Worm (Caenorhabditis elegans): Measurements from ENCODE around the gene F13B6.3.

The F13B6.3 gene

DNA sequence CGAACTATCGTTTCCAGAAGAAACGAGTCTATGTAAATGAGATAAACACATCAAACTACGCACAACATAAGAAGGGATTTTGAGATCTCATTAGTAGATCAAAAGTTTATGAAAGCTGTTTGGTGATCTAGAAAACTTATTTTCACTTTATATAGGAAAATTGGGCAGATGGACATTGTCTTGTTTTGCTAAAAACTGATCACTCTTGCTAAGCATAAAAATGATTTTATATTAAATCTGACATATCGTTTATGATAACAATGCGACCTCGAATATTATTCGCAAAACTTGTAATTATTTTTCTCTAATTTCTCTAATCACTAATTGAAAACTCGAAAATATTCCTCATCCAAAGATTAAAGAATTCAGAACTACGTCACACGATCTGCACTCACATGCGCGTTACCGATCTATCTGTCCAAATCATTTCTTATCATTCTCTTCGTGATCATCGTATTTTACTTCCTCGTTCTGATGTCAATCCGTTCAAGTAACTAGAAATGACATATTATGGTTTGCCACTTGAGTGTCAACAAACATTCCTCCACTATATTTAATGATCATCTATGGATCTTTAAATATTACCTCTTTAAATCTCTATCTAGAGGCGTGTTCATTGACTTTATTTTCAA lies 4.1 kb upstream of the F13B6.3 start, which contains the start of gene F55G1.7:
Gene F55G1.7, minus strand, starts transcription at position 51 of the 632 bp plus-strand sequence.
- TF ChIP-seq unc-3 (GFP tag; conservative IDR thresholded peaks at IDR 0.05) = no peak
- no peak for TF ChIP-seq unc-3 (tag; optimal IDR thresholded peaks at IDR 0.05)
- no peak for TF ChIP-seq npax-4 (tag; optimal IDR thresholded peaks at IDR 0.05)
- TF ChIP-seq elt-4 (tag; optimal IDR thresholded peaks at IDR 0.05) = no peak
- TF ChIP-seq ahr-1 (tag; optimal IDR thresholded peaks at IDR 0.05) = no peak
- no peak for TF ChIP-seq elt-2 (tag; optimal IDR thresholded peaks at IDR 0.05)
- TF ChIP-seq eyg-1 (tag; optimal IDR thresholded peaks at IDR 0.05) = no peak
- TF ChIP-seq pqm-1 (tag; optimal IDR thresholded peaks at IDR 0.05) = no peak
- no peak for TF ChIP-seq ceh-31 (tag; optimal IDR thresholded peaks at IDR 0.05)
- TF ChIP-seq ref-2 (tag; optimal IDR thresholded peaks at IDR 0.05) = no peak
- TF ChIP-seq hlh-15 (tag; optimal IDR thresholded peaks at IDR 0.05) = no peak
- no peak for TF ChIP-seq ttx-3 (tag; optimal IDR thresholded peaks at IDR 0.05)
- TF ChIP-seq ceh-22 (tag; optimal IDR thresholded peaks at IDR 0.05) = no peak
- TF ChIP-seq ceh-30 (tag; optimal IDR thresholded peaks at IDR 0.05) = no peak

DNA sequence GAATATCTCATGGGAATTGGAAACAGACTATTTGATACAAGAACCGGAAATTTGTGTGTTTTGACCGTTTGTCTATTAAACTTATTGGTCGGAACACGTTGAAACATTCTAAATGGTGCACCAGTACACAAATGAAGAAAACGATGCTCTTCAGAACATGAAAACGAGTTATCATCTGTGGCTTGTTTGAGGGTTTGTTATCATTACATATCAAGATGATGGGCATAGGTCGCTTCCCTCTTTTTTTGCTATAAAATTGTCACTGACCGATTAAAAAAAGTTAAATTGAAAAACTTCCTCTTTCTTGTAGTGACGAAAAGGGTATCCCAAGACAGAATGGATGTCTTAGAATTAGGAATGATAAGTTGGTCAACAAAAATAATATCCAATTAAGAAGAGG lies 2.9 kb upstream of the F13B6.3 start:
- TF ChIP-seq pag-3 (tag; optimal IDR thresholded peaks at IDR 0.05; ENCODE audit: borderline replicate concordance) = no peak
- no peak for TF ChIP-seq F13H6.1 (tag; optimal IDR thresholded peaks at IDR 0.05)
- no peak for TF ChIP-seq ztf-16 (tag; optimal IDR thresholded peaks at IDR 0.05)
- TF ChIP-seq pros-1 (tag; optimal IDR thresholded peaks at IDR 0.05) = no peak
- TF ChIP-seq ceh-6 (GFP tag; optimal IDR thresholded peaks at IDR 0.05) = no peak
- TF ChIP-seq ref-2 (tag; optimal IDR thresholded peaks at IDR 0.05) = no peak
- TF ChIP-seq hlh-30 (tag; optimal IDR thresholded peaks at IDR 0.05; ENCODE audit: insufficient read depth) = no peak

DNA sequence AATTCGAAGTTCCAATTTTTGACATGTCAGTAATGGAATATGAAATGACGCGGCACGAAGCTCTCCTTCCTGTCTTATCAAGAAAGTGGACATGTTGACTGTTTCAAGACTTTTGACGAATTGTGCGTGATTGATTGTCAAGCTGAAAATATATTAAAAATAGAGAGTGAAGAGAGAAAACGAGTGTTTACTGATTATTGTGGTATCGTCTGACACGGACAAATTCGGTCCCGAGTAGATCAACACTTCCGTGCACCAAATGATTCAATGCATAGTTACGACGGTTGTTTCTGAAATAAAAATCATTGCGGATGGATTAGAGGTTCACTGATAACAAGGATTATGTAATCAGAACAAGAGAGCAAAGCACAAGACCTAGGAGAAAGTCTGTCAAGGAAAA lies 1.4 kb upstream of the F13B6.3 start:
- TF ChIP-seq sdc-2 (tag; optimal IDR thresholded peaks at IDR 0.05) (no peak), ceh-34 (tag; optimal IDR thresholded peaks at IDR 0.05) (no peak)

DNA sequence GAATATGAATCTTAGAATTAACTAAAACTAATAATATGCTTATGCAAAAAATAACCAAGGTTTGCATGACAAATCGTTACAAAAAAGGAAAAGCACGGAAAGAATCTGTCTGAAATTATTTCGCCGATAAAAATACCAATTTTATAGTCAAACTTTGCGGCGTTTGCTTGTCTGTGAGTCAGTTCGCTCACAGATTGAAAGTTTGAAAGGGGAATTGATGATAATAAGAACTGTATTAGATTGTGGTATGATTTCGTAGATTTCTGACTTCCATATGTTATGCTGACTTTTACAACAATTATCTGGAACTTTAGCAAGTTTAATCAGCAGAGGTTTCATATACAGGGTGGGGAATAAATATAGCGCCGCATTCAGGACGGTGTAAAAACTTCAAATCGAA lies 5.5 kb downstream of the F13B6.3 start, which contains the start of gene F13B6.2:
Gene F13B6.2, minus strand, starts transcription at position 101 of the 400 bp plus-strand sequence.
- TF ChIP-seq rnt-1 (tag; optimal IDR thresholded peaks at IDR 0.05) (no peak), ceh-6 (GFP tag; optimal IDR thresholded peaks at IDR 0.05) (no peak)

DNA sequence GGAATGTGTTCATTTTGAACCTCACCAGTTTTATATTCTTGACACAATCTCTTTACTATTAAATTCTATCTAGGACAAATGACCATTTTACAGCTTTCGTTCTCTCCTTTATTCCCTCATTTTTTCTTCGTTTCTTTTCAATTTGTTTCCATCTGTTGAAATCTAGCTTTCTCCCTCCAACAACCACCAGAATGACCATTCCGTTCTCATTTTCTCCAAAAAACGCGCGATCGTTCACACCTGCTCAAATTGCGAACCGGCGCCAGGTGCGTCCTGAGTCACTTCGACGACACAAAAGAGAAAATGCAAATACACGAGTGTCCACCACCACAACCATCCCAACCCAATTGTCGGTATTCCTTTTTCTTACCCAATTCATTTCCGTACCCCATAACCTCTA lies 9.5 kb downstream of the F13B6.3 start, which contains the start of gene F13B6.1:
Gene F13B6.1, plus strand, starts transcription at position 301 of the 400 bp plus-strand sequence.
- TF ChIP-seq unc-42 (tag; optimal IDR thresholded peaks at IDR 0.05) (no peak), ceh-24 (tag; optimal IDR thresholded peaks at IDR 0.05) (no peak), hlh-6 (tag; optimal IDR thresholded peaks at IDR 0.05) (no peak), pag-3 (tag; optimal IDR thresholded peaks at IDR 0.05; ENCODE audit: borderline replicate concordance) (no peak), fkh-6 (tag; optimal IDR thresholded peaks at IDR 0.05) (no peak), K09A11.1 (tag; optimal IDR thresholded peaks at IDR 0.05; ENCODE audit: insufficient read depth) (no peak), hlh-8 (tag; optimal IDR thresholded peaks at IDR 0.05) (no peak), sox-4 (tag; optimal IDR thresholded peaks at IDR 0.05) (no peak), syd-9 (tag; optimal IDR thresholded peaks at IDR 0.05) (no peak), ahr-1 (tag; optimal IDR thresholded peaks at IDR 0.05) (no peak)

DNA sequence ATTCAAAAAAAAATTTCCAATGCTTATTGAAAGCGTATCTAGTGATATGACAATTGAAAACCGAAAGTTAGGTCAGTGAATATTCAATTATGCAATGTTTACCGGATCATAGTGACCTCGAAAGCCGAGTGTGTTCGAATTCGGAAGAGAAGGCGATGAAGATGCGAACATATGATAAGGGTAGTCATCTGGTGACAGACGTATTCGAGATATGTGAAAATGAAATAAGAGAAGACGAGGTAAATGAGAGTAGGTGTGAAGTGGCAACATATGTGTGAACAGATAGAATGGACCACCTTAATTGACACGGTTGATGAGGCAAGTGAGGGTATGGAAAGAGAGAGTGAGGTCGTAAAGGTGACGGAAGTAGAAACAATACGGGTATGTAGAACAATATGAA lies 10.9 kb downstream of the F13B6.3 start:
- TF ChIP-seq ceh-6 (GFP tag; optimal IDR thresholded peaks at IDR 0.05) (no peak), sox-2 (GFP tag; IDR thresholded peaks at IDR 0.05) (no peak), ceh-22 (tag; optimal IDR thresholded peaks at IDR 0.05) (no peak), rnt-1 (tag; optimal IDR thresholded peaks at IDR 0.05) (no peak), pha-2 (tag; optimal IDR thresholded peaks at IDR 0.05) (no peak), unc-42 (tag; optimal IDR thresholded peaks at IDR 0.05) (no peak), syd-9 (tag; optimal IDR thresholded peaks at IDR 0.05) (no peak), ref-2 (tag; optimal IDR thresholded peaks at IDR 0.05) (peak; percentile 6), ceh-31 (tag; optimal IDR thresholded peaks at IDR 0.05) (peak; percentile 3), hlh-6 (tag; optimal IDR thresholded peaks at IDR 0.05) (no peak)
